Worm (Caenorhabditis elegans) whole organism, L4/young adult: ENCODE results near the gene suca-1.

Source experiments
- W03F9.2 ChIP-seq: fragments of 150-350 bp; optimal IDR thresholded peaks from 2 replicates; lab custom pipeline; 2014; ENCODE audit warnings: missing biosample characterization, missing genetic modification characterization
- him-1 ChIP-seq: sonication (generic microtip); optimal IDR thresholded peaks from 2 replicates; lab custom pipeline; 2016; ENCODE audit warnings: missing genotype, missing genetic modification reagents, missing genetic modification characterization, missing compliant biosample characterization

DNA sequence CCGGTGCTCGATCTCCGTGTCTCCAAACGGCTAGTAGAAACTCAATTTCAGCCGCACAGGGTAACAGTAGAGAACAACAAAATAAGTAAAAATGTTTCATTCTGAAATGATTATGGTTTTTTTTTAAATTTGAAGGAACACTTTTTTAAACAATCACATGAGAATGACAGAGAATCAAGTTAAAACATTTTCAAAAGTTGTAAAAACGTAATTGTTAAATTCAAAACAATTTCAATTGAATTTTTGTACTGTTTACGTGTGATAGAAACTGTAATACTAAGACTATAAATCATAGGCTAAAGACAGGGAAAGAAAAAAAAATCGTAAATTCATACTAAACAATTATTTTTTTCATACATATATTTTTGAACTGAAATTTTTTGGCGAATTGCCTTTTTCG, 41.3 kb upstream of the suca-1 start, which contains the start of gene pho-7:
- TF ChIP-seq him-1 (tag; lab: Kevin White, UChicago) (no peak), W03F9.2 (tag; lab: Kevin White, UChicago) (no peak)
